Fruit fly (Drosophila melanogaster) whole organism, adult: ENCODE data around the gene CG6729.

Experiments
- CG11617 ChIP-seq: fragments of 200-800 bp; sonication (Bioruptor generic); optimal IDR thresholded peaks from 2 replicates; lab custom pipeline; 2017; ENCODE audit warnings: mild to moderate bottlenecking, missing biosample characterization, missing genetic modification reagents, missing genetic modification characterization
- CG12768 ChIP-seq: fragments of 200-800 bp; sonication (Bioruptor generic); optimal IDR thresholded peaks from 2 replicates; lab custom pipeline; 2017; ENCODE audit warnings: missing biosample characterization, missing genetic modification characterization, mild to moderate bottlenecking, moderate library complexity, missing genetic modification reagents
- CG14711 ChIP-seq: fragments of 200-800 bp; sonication (Bioruptor generic); optimal IDR thresholded peaks from 2 replicates; lab custom pipeline; 2018; ENCODE audit warnings: missing biosample characterization, mild to moderate bottlenecking, missing genetic modification characterization, moderate library complexity
- CG1620 ChIP-seq: fragments of 200-800 bp; sonication (Bioruptor generic); optimal IDR thresholded peaks from 2 replicates; lab custom pipeline; 2016; ENCODE audit warnings: missing biosample characterization, missing genetic modification characterization
- CG33017 ChIP-seq: fragments of 200-800 bp; sonication (Bioruptor generic); optimal IDR thresholded peaks from 2 replicates; lab custom pipeline; 2018; ENCODE audit warnings: missing biosample characterization, mild to moderate bottlenecking, missing genetic modification characterization, moderate library complexity
- CG5204 ChIP-seq: fragments of 200-800 bp; sonication (Bioruptor generic); optimal IDR thresholded peaks from 2 replicates; lab custom pipeline; 2016; ENCODE audit warnings: missing biosample characterization, missing genetic modification characterization
- CG7045 ChIP-seq: fragments of 200-800 bp; sonication (Bioruptor generic); optimal IDR thresholded peaks from 2 replicates; lab custom pipeline; 2017; ENCODE audit warnings: missing biosample characterization, mild to moderate bottlenecking, missing genetic modification characterization
- CG7101 ChIP-seq: fragments of 200-800 bp; sonication (Bioruptor generic); optimal IDR thresholded peaks from 2 replicates; lab custom pipeline; 2018; ENCODE audit warnings: missing biosample characterization, mild to moderate bottlenecking, missing genetic modification characterization, moderate library complexity
- Clk ChIP-seq: fragments of 200-800 bp; sonication (Bioruptor generic); optimal IDR thresholded peaks from 2 replicates; lab custom pipeline; 2017; ENCODE audit warnings: missing biosample characterization, missing genetic modification characterization
- Crg-1 ChIP-seq: fragments of 200-800 bp; sonication (Bioruptor generic); optimal IDR thresholded peaks from 2 replicates; lab custom pipeline; 2016; ENCODE audit warnings: missing biosample characterization, missing genetic modification characterization
- Hr96 ChIP-seq: fragments of 200-800 bp; sonication (Bioruptor generic); optimal IDR thresholded peaks from 2 replicates; lab custom pipeline; 2016; ENCODE audit warnings: missing biosample characterization, missing genetic modification characterization
- Mnt ChIP-seq: fragments of 200-800 bp; sonication (Bioruptor generic); optimal IDR thresholded peaks from 2 replicates; lab custom pipeline; 2016; ENCODE audit warnings: missing biosample characterization, mild to moderate bottlenecking, missing genetic modification characterization
- bab1 ChIP-seq: fragments of 200-800 bp; sonication (Bioruptor generic); optimal IDR thresholded peaks from 3 replicates; lab custom pipeline; 2019; ENCODE audit warnings: missing biosample characterization, mild to moderate bottlenecking, missing genetic modification characterization, moderate library complexity
- cic ChIP-seq: fragments of 200-800 bp; sonication (Bioruptor generic); optimal IDR thresholded peaks from 2 replicates; lab custom pipeline; 2017; ENCODE audit warnings: missing biosample characterization, mild to moderate bottlenecking, missing genetic modification characterization, moderate library complexity
- cnc ChIP-seq, 2 experiments: fragments of >200 bp; optimal IDR thresholded peaks; 2 replicates each; lab custom pipeline; 2017
- kay ChIP-seq: fragments of 200-800 bp; sonication (Bioruptor generic); peaks from one replicate; lab custom pipeline; 2016; ENCODE audit warnings: missing biosample characterization, missing genetic modification characterization, borderline replicate concordance
- ovo ChIP-seq: fragments of 200-800 bp; sonication (Bioruptor generic); optimal IDR thresholded peaks from 2 replicates; lab custom pipeline; 2016; ENCODE audit warnings: missing biosample characterization, missing genetic modification characterization
- pad ChIP-seq: fragments of 200-800 bp; sonication (Bioruptor generic); optimal IDR thresholded peaks from 3 replicates; lab custom pipeline; 2017; ENCODE audit warnings: missing biosample characterization, missing genetic modification characterization, mild to moderate bottlenecking, moderate library complexity, missing genetic modification reagents
- tj ChIP-seq: fragments of 200-800 bp; sonication (Bioruptor generic); optimal IDR thresholded peaks from 3 replicates; lab custom pipeline; 2017; ENCODE audit warnings: missing biosample characterization, mild to moderate bottlenecking, missing genetic modification characterization, moderate library complexity
- toe ChIP-seq: fragments of 200-800 bp; sonication (Bioruptor generic); optimal IDR thresholded peaks from 2 replicates; lab custom pipeline; 2016; ENCODE audit warnings: missing biosample characterization, missing genetic modification characterization

The CG6729 gene

dm6 chr2L:10743714-10744113, at the start of gene CG6729:
Gene CG6729 (minus strand): TSS chr2L:10743935.
- TF ChIP-seq ovo (GFP tag; lab: Kevin White, UChicago) (no peak), bab1 (GFP tag; lab: Kevin White, UChicago) (peak; percentile 36), CG33017 (tag; lab: Kevin White, UChicago) (no peak), tj (GFP tag; lab: Kevin White, UChicago) (no peak)

dm6 chr2L:10792072-10792471, 48.3 kb upstream of the CG6729 start:
- no peak for TF ChIP-seq CG14711 (tag; lab: Kevin White, UChicago)

- TF ChIP-seq Clk (GFP tag; lab: Kevin White, UChicago) (no peak), CG12768 (GFP tag; lab: Kevin White, UChicago) (no peak), pad (GFP tag; lab: Kevin White, UChicago) (no peak), cnc (optimal IDR thresholded peaks at IDR 0.05; lab: Kevin White, UChicago) (no peak)
These were observed 47.6 kb upstream of the CG6729 start for dm6 chr2L:10791343-10791742.

dm6 chr2L:10789922-10790321, 46.2 kb upstream of the CG6729 start, which contains the start of gene CG31870:
Gene CG31870 (plus strand): TSS chr2L:10790222.
- TF ChIP-seq tj (GFP tag; lab: Kevin White, UChicago), result no peak
- TF ChIP-seq CG14711 (tag; lab: Kevin White, UChicago), result no peak
- no peak for TF ChIP-seq Mnt (GFP tag; lab: Kevin White, UChicago)
- no peak for TF ChIP-seq cnc (optimal IDR thresholded peaks at IDR 0.05; lab: Kevin White, UChicago)
- TF ChIP-seq cic (GFP tag; lab: Kevin White, UChicago), result no peak
- TF ChIP-seq CG1620 (GFP tag; lab: Kevin White, UChicago), result no peak
- TF ChIP-seq Crg-1 (GFP tag; lab: Kevin White, UChicago), result no peak
- TF ChIP-seq kay (GFP tag; lab: Kevin White, UChicago), result no peak
- no peak for TF ChIP-seq CG7045 (GFP tag; lab: Kevin White, UChicago)
- TF ChIP-seq toe (GFP tag; lab: Kevin White, UChicago), result no peak
- no peak for TF ChIP-seq CG11617
- no peak for TF ChIP-seq CG7101 (tag; lab: Kevin White, UChicago)
- TF ChIP-seq ovo (GFP tag; lab: Kevin White, UChicago), result no peak
- TF ChIP-seq pad (GFP tag; lab: Kevin White, UChicago), result no peak
- no peak for TF ChIP-seq CG33017 (tag; lab: Kevin White, UChicago)
- TF ChIP-seq Clk (GFP tag; lab: Kevin White, UChicago), result no peak
- TF ChIP-seq bab1 (GFP tag; lab: Kevin White, UChicago), result no peak
- no peak for TF ChIP-seq CG5204 (GFP tag; lab: Kevin White, UChicago)

dm6 chr2L:10781252-10781651, 37.5 kb upstream of the CG6729 start:
- TF ChIP-seq Hr96 (GFP tag; lab: Kevin White, UChicago) (no peak), CG7101 (tag; lab: Kevin White, UChicago) (no peak), CG14711 (tag; lab: Kevin White, UChicago) (no peak), ovo (GFP tag; lab: Kevin White, UChicago) (no peak), tj (GFP tag; lab: Kevin White, UChicago) (no peak), Clk (GFP tag; lab: Kevin White, UChicago) (no peak), Mnt (GFP tag; lab: Kevin White, UChicago) (no peak), toe (GFP tag; lab: Kevin White, UChicago) (no peak), CG7045 (GFP tag; lab: Kevin White, UChicago) (no peak), CG12768 (GFP tag; lab: Kevin White, UChicago) (no peak), cnc (optimal IDR thresholded peaks at IDR 0.05; lab: Kevin White, UChicago) (no peak), CG5204 (GFP tag; lab: Kevin White, UChicago) (no peak), bab1 (GFP tag; lab: Kevin White, UChicago) (no peak), CG1620 (GFP tag; lab: Kevin White, UChicago) (no peak), CG11617 (no peak)

- TF ChIP-seq CG7101 (tag; lab: Kevin White, UChicago) (no peak), pad (GFP tag; lab: Kevin White, UChicago) (no peak), ovo (GFP tag; lab: Kevin White, UChicago) (no peak), toe (GFP tag; lab: Kevin White, UChicago) (no peak), CG14711 (tag; lab: Kevin White, UChicago) (no peak), CG11617 (no peak), CG33017 (tag; lab: Kevin White, UChicago) (no peak), CG12768 (GFP tag; lab: Kevin White, UChicago) (no peak), bab1 (GFP tag; lab: Kevin White, UChicago) (no peak), CG5204 (GFP tag; lab: Kevin White, UChicago) (no peak), Mnt (GFP tag; lab: Kevin White, UChicago) (no peak), CG1620 (GFP tag; lab: Kevin White, UChicago) (no peak), cnc (optimal IDR thresholded peaks at IDR 0.05; lab: Kevin White, UChicago) (no peak), Clk (GFP tag; lab: Kevin White, UChicago) (no peak)
These were observed 30.3 kb upstream of the CG6729 start for dm6 chr2L:10774041-10774440.

- TF ChIP-seq CG1620 (GFP tag; lab: Kevin White, UChicago), result no peak
- no peak for TF ChIP-seq Hr96 (GFP tag; lab: Kevin White, UChicago)
- TF ChIP-seq toe (GFP tag; lab: Kevin White, UChicago), result no peak
- no peak for TF ChIP-seq Mnt (GFP tag; lab: Kevin White, UChicago)
- TF ChIP-seq ovo (GFP tag; lab: Kevin White, UChicago), result no peak
- no peak for TF ChIP-seq cnc (optimal IDR thresholded peaks at IDR 0.05; lab: Kevin White, UChicago)
- no peak for TF ChIP-seq CG7101 (tag; lab: Kevin White, UChicago)
- TF ChIP-seq cic (GFP tag; lab: Kevin White, UChicago), result no peak
- no peak for TF ChIP-seq Clk (GFP tag; lab: Kevin White, UChicago)
- no peak for TF ChIP-seq CG11617
These were observed 26.8 kb upstream of the CG6729 start, which contains the start of gene CG17127 for dm6 chr2L:10770568-10770967. Gene CG17127 (plus strand): TSS chr2L:10770868.
